Fruit fly (Drosophila melanogaster) whole organism, embryonic: ENCODE measurements around the gene Cyp4ac3.

Experiments used
- Antp ChIP-seq: fragments of 200-800 bp; sonication (Bioruptor generic); optimal IDR thresholded peaks from 3 replicates; lab custom pipeline; 2016; ENCODE audit warnings: missing biosample characterization, missing genetic modification characterization
- Atf-2 ChIP-seq: fragments of 200-800 bp; sonication (Bioruptor generic); optimal IDR thresholded peaks from 2 replicates; lab custom pipeline; 2016; ENCODE audit warnings: missing biosample characterization, missing genetic modification characterization
- Awh ChIP-seq: fragments of 200-800 bp; sonication (Bioruptor generic); IDR thresholded peaks from 2 replicates; pipeline ENCODE4, ENCODE4 v1.3.6; 2022; ENCODE audit warnings: missing biosample characterization, missing genetic modification characterization
- CG10321 ChIP-seq: fragments of 200-800 bp; sonication (Bioruptor generic); IDR thresholded peaks from 2 replicates; pipeline ENCODE4 v1.3.6; 2022; ENCODE audit warnings: missing biosample characterization, missing genetic modification characterization
- CG11085 ChIP-seq: fragments of 200-800 bp; sonication (Bioruptor generic); IDR thresholded peaks from 2 replicates; pipeline ENCODE4 v1.3.6; 2022; ENCODE audit warnings: missing biosample characterization, missing genetic modification characterization
- CG11560 ChIP-seq: fragments of 200-800 bp; sonication (Bioruptor generic); IDR thresholded peaks from 3 replicates; pipeline ENCODE4 v1.3.6; 2022; ENCODE audit warnings: missing biosample characterization, missing genetic modification characterization
- CG12769 ChIP-seq: fragments of 200-800 bp; sonication (Bioruptor generic); optimal IDR thresholded peaks from 2 replicates; lab custom pipeline; 2019; ENCODE audit warnings: missing biosample characterization, mild to moderate bottlenecking, missing genetic modification characterization, moderate library complexity
- CG12942 ChIP-seq: fragments of 200-800 bp; sonication (Bioruptor generic); optimal IDR thresholded peaks from 3 replicates; lab custom pipeline; 2016; ENCODE audit warnings: missing biosample characterization, missing genetic modification characterization
- CG13894 ChIP-seq: fragments of 200-800 bp; sonication (Bioruptor generic); optimal IDR thresholded peaks from 3 replicates; lab custom pipeline; 2018; ENCODE audit warnings: missing biosample characterization, mild to moderate bottlenecking, missing genetic modification characterization, moderate library complexity
- CG1647 ChIP-seq: fragments of 200-800 bp; sonication (Bioruptor generic); optimal IDR thresholded peaks from 3 replicates; lab custom pipeline; 2016; ENCODE audit warnings: missing biosample characterization, missing genetic modification characterization
- CG17568 ChIP-seq: fragments of 200-800 bp; sonication (Bioruptor generic); optimal IDR thresholded peaks from 2 replicates; lab custom pipeline; 2018; ENCODE audit warnings: missing biosample characterization, mild to moderate bottlenecking, missing genetic modification characterization, moderate library complexity
- CG17612 ChIP-seq: fragments of 200-800 bp; sonication (Bioruptor generic); IDR thresholded peaks from 2 replicates; pipeline ENCODE4 v1.3.6; 2022; ENCODE audit warnings: missing biosample characterization, missing genetic modification characterization
- CG18619 ChIP-seq: fragments of 200-800 bp; sonication (Bioruptor generic); optimal IDR thresholded peaks from 3 replicates; lab custom pipeline; 2017; ENCODE audit warnings: missing biosample characterization, mild to moderate bottlenecking, missing genetic modification characterization
- CG2199 ChIP-seq: fragments of 200-800 bp; sonication (Bioruptor generic); IDR thresholded peaks from 3 replicates; pipeline ENCODE4 v1.3.6; 2022; ENCODE audit warnings: missing biosample characterization, missing genetic modification characterization
- CG2678 ChIP-seq: fragments of 200-800 bp; sonication (Bioruptor generic); optimal IDR thresholded peaks from 3 replicates; lab custom pipeline; 2019; ENCODE audit warnings: missing biosample characterization, mild to moderate bottlenecking, missing genetic modification characterization, moderate library complexity
- CG4730 ChIP-seq: fragments of 200-800 bp; sonication (Bioruptor generic); IDR thresholded peaks from 2 replicates; pipeline ENCODE4 v1.3.6; 2022; ENCODE audit warnings: missing biosample characterization, missing genetic modification characterization
- CG5180 ChIP-seq: fragments of 200-800 bp; sonication (Bioruptor generic); optimal IDR thresholded peaks from 3 replicates; lab custom pipeline; 2017; ENCODE audit warnings: missing biosample characterization, missing genetic modification characterization, mild to moderate bottlenecking, moderate library complexity, missing genetic modification reagents
- CG6689 ChIP-seq: fragments of 200-800 bp; sonication (Bioruptor generic); IDR thresholded peaks from 2 replicates; pipeline ENCODE4 v1.3.6; 2022; ENCODE audit warnings: missing biosample characterization, missing genetic modification characterization
- CG7839 ChIP-seq: fragments of 200-800 bp; sonication (Bioruptor generic); optimal IDR thresholded peaks from 3 replicates; lab custom pipeline; 2018; ENCODE audit warnings: missing biosample characterization, mild to moderate bottlenecking, missing genetic modification characterization, moderate library complexity
- CG7928 ChIP-seq: fragments of 200-800 bp; sonication (Bioruptor generic); optimal IDR thresholded peaks from 2 replicates; lab custom pipeline; 2017; ENCODE audit warnings: missing biosample characterization, mild to moderate bottlenecking, missing genetic modification characterization
- CG8478 ChIP-seq: fragments of >200 bp; optimal IDR thresholded peaks from 2 replicates; lab custom pipeline; 2018
- Dad ChIP-seq: fragments of 200-800 bp; sonication (Bioruptor generic); optimal IDR thresholded peaks from 3 replicates; lab custom pipeline; 2016; ENCODE audit warnings: missing biosample characterization, missing genetic modification characterization
- Dp ChIP-seq: fragments of 200-800 bp; sonication (Bioruptor generic); optimal IDR thresholded peaks from 2 replicates; lab custom pipeline; 2018; ENCODE audit warnings: missing biosample characterization, mild to moderate bottlenecking, missing genetic modification characterization, moderate library complexity
- Drgx ChIP-seq: fragments of 200-800 bp; sonication (Bioruptor generic); IDR thresholded peaks from 2 replicates; pipeline ENCODE4 v1.3.6; 2022; ENCODE audit warnings: missing biosample characterization, missing genetic modification characterization
- GATAe ChIP-seq: fragments of 200-800 bp; sonication (Bioruptor generic); conservative IDR thresholded peaks from 2 replicates; pipeline ENCODE4 v1.3.6; 2022; ENCODE audit warnings: missing biosample characterization, missing genetic modification characterization
- HHEX ChIP-seq: fragments of 200-800 bp; sonication (Bioruptor generic); optimal IDR thresholded peaks from 3 replicates; lab custom pipeline; 2017; ENCODE audit warnings: missing biosample characterization, mild to moderate bottlenecking, missing genetic modification characterization, missing genetic modification reagents
- HLH3B ChIP-seq: fragments of 200-800 bp; sonication (Bioruptor generic); IDR thresholded peaks from 2 replicates; pipeline ENCODE4 v1.3.6; 2022; ENCODE audit warnings: missing biosample characterization, missing genetic modification characterization
- HLHmδ ChIP-seq: fragments of 200-800 bp; sonication (Bioruptor generic); optimal IDR thresholded peaks from 2 replicates; lab custom pipeline; 2018; ENCODE audit warnings: missing biosample characterization, mild to moderate bottlenecking, missing genetic modification characterization, moderate library complexity
- Hr39 ChIP-seq: fragments of >200 bp; optimal IDR thresholded peaks from 2 replicates; lab custom pipeline; 2017
- NK7.1 ChIP-seq: fragments of 200-800 bp; sonication (Bioruptor generic); optimal IDR thresholded peaks from 3 replicates; lab custom pipeline; 2016; ENCODE audit warnings: missing biosample characterization, missing genetic modification characterization
- Nf-YA ChIP-seq: fragments of 200-800 bp; sonication (Bioruptor generic); IDR thresholded peaks from 2 replicates; pipeline ENCODE4 v1.3.6; 2022; ENCODE audit warnings: missing biosample characterization, missing genetic modification characterization
- NfI ChIP-seq: fragments of 200-800 bp; sonication (Bioruptor generic); optimal IDR thresholded peaks from 3 replicates; lab custom pipeline; 2018; ENCODE audit warnings: missing biosample characterization, mild to moderate bottlenecking, missing genetic modification characterization, moderate library complexity
- Opbp ChIP-seq: fragments of 200-800 bp; sonication (Bioruptor generic); IDR thresholded peaks from 3 replicates; pipeline ENCODE4 v1.3.6; 2022; ENCODE audit warnings: missing biosample characterization, missing genetic modification characterization; ENCODE audit not compliant: partially characterized antibody
- Side ChIP-seq: fragments of 200-800 bp; sonication (Bioruptor generic); optimal IDR thresholded peaks from 2 replicates; lab custom pipeline; 2016; ENCODE audit warnings: missing biosample characterization, missing genetic modification characterization
- Stat92E ChIP-seq, 3 experiments: fragments of >200 bp in 2 of 3; fragments of 200-800 bp in 1 of 3; sonication (Bioruptor generic) in 1 of 3; optimal IDR thresholded peaks; 2 replicates each; lab custom pipeline; 2017 to 2019; ENCODE audit warnings: missing biosample characterization in 3 of 3, missing genetic modification characterization in 3 of 3, mild to moderate bottlenecking in 1 of 3, moderate library complexity in 1 of 3
- Xrp1 ChIP-seq: fragments of 200-800 bp; sonication (Bioruptor generic); IDR thresholded peaks from 2 replicates; pipeline ENCODE4 v1.3.6; 2022; ENCODE audit warnings: missing biosample characterization, missing genetic modification characterization
- bigmax ChIP-seq: fragments of 200-800 bp; sonication (Bioruptor generic); optimal IDR thresholded peaks from 2 replicates; lab custom pipeline; 2018; ENCODE audit warnings: missing biosample characterization, mild to moderate bottlenecking, missing genetic modification characterization
- chm ChIP-seq: fragments of 200-800 bp; sonication (Bioruptor generic); IDR thresholded peaks from 2 replicates; pipeline ENCODE4 v1.3.6; 2022; ENCODE audit warnings: missing biosample characterization, missing genetic modification characterization
- croc ChIP-seq: fragments of 200-800 bp; sonication (Bioruptor generic); conservative IDR thresholded peaks from 3 replicates; pipeline ENCODE4 v1.3.6; 2022; ENCODE audit warnings: missing biosample characterization, missing genetic modification characterization
- dan ChIP-seq: fragments of 200-800 bp; sonication (Bioruptor generic); IDR thresholded peaks from 2 replicates; pipeline ENCODE4 v1.3.6; 2022; ENCODE audit warnings: missing biosample characterization, missing genetic modification characterization
- dmrt99B ChIP-seq: fragments of 200-800 bp; sonication (Bioruptor generic); optimal IDR thresholded peaks from 2 replicates; lab custom pipeline; 2018; ENCODE audit warnings: missing biosample characterization, mild to moderate bottlenecking, missing genetic modification characterization, moderate library complexity
- dysf ChIP-seq: fragments of 200-800 bp; sonication (Bioruptor generic); IDR thresholded peaks from 3 replicates; pipeline ENCODE4 v1.3.6; 2022; ENCODE audit warnings: missing biosample characterization, missing genetic modification characterization
- insv ChIP-seq, 2 experiments: fragments of 200-800 bp; sonication (Bioruptor generic); optimal IDR thresholded peaks; 3 replicates each; lab custom pipeline; 2016 to 2018; ENCODE audit warnings: missing biosample characterization in 2 of 2, missing genetic modification characterization in 2 of 2
- kay ChIP-seq: fragments of 200-800 bp; sonication (Bioruptor generic); optimal IDR thresholded peaks from 2 replicates; lab custom pipeline; 2016; ENCODE audit warnings: missing biosample characterization, missing genetic modification characterization
- nmo ChIP-seq: fragments of 200-800 bp; sonication (Bioruptor generic); optimal IDR thresholded peaks from 2 replicates; lab custom pipeline; 2018; ENCODE audit warnings: missing biosample characterization, mild to moderate bottlenecking, missing genetic modification characterization, moderate library complexity
- row ChIP-seq: fragments of 200-800 bp; sonication (Bioruptor generic); IDR thresholded peaks from 3 replicates; pipeline ENCODE4 v1.3.6; 2022; ENCODE audit warnings: missing biosample characterization, missing genetic modification characterization
- shn ChIP-seq: fragments of 200-800 bp; sonication (Bioruptor generic); optimal IDR thresholded peaks from 3 replicates; lab custom pipeline; 2016; ENCODE audit warnings: missing biosample characterization, missing genetic modification characterization
- sr ChIP-seq: fragments of 200-800 bp; sonication (Bioruptor generic); IDR thresholded peaks from 3 replicates; pipeline ENCODE4 v1.3.6; 2022; ENCODE audit warnings: missing biosample characterization, missing genetic modification characterization
- toy ChIP-seq: fragments of 200-800 bp; sonication (Bioruptor generic); IDR thresholded peaks from 2 replicates; pipeline ENCODE4 v1.3.6; 2022; ENCODE audit warnings: missing biosample characterization, missing genetic modification characterization
- z ChIP-seq: fragments of 200-800 bp; sonication (Bioruptor generic); IDR thresholded peaks from 3 replicates; pipeline ENCODE4 v1.3.6; 2022; ENCODE audit warnings: missing biosample characterization, missing genetic modification characterization
- zf30C ChIP-seq: fragments of 200-800 bp; sonication (Bioruptor generic); optimal IDR thresholded peaks from 3 replicates; lab custom pipeline; 2018; ENCODE audit warnings: missing biosample characterization, mild to moderate bottlenecking, missing genetic modification characterization

The Cyp4ac3 gene

dm6 chr2L:5261223-5261984 is 6.9 kb upstream of the Cyp4ac3 start (continued):
- TF ChIP-seq toy (GFP tag; lab: Robert Waterston, UW): no peak
- no peak for TF ChIP-seq CG11560 (tag; lab: Robert Waterston, UW)
- TF ChIP-seq HHEX (GFP tag; lab: Kevin White, UChicago): no peak
- no peak for TF ChIP-seq insv (GFP tag; optimal IDR thresholded peaks at IDR 0.05; lab: Kevin White, UChicago)
- TF ChIP-seq Dad: no peak
- no peak for TF ChIP-seq CG11085 (GFP tag; lab: Robert Waterston, UW)
- TF ChIP-seq Drgx: peak; percentile 87
- TF ChIP-seq kay (GFP tag; lab: Kevin White, UChicago): no peak
- no peak for TF ChIP-seq HLH3B
- TF ChIP-seq CG18619: no peak
- TF ChIP-seq bigmax: no peak
- peak; percentile 0 for TF ChIP-seq Side (GFP tag; lab: Kevin White, UChicago)
- no peak for TF ChIP-seq CG4730 (GFP tag; lab: Robert Waterston, UW)
- TF ChIP-seq dan (GFP tag; lab: Robert Waterston, UW): no peak
- no peak for TF ChIP-seq Stat92E (GFP tag; optimal IDR thresholded peaks at IDR 0.05; lab: Kevin White, UChicago)
- no peak for TF ChIP-seq CG12942 (GFP tag; lab: Kevin White, UChicago)
- no peak for TF ChIP-seq NK7.1 (GFP tag; lab: Kevin White, UChicago)
- no peak for TF ChIP-seq CG7928 (GFP tag; lab: Kevin White, UChicago)
- TF ChIP-seq CG5180 (GFP tag; lab: Kevin White, UChicago): no peak
- no peak for TF ChIP-seq Opbp
- TF ChIP-seq dysf (GFP tag; lab: Robert Waterston, UW): no peak
- TF ChIP-seq sr: no peak
- peak; percentile 52 for TF ChIP-seq CG2678
- TF ChIP-seq row: peak; percentile 37; the same call in 2 of the 3 replicates
- peak; percentile 64; the same call in 1 of the 2 replicates for TF ChIP-seq Xrp1 (GFP tag; lab: Robert Waterston, UW)
- no peak for TF ChIP-seq CG13894 (tag; lab: Kevin White, UChicago)
- TF ChIP-seq nmo (GFP tag; lab: Kevin White, UChicago): peak; percentile 30
- TF ChIP-seq CG7839 (tag; lab: Kevin White, UChicago): peak; percentile 36
- TF ChIP-seq CG12769 (tag; lab: Kevin White, UChicago): peak; percentile 29
- peak; percentile 16 for TF ChIP-seq NfI (GFP tag; lab: Kevin White, UChicago)
- no peak for TF ChIP-seq dmrt99B
- TF ChIP-seq z (GFP tag; lab: Robert Waterston, UW): 0 out of 3 replicates have a peak, but pooled peaks have one; percentile 10
- no peak for TF ChIP-seq CG8478 (lab: Kevin White, UChicago)
- no peak for TF ChIP-seq CG1647
- 0 out of 3 replicates have a peak, but pooled peaks have one; percentile 23 for TF ChIP-seq CG2199 (GFP tag; lab: Robert Waterston, UW)
- no peak for TF ChIP-seq chm (GFP tag; lab: Robert Waterston, UW)
- TF ChIP-seq CG10321 (GFP tag; lab: Robert Waterston, UW): no peak
- TF ChIP-seq Nf-YA (GFP tag; lab: Robert Waterston, UW): no peak
- no peak for TF ChIP-seq GATAe (GFP tag; lab: Robert Waterston, UW)
- no peak for TF ChIP-seq CG17568 (GFP tag; lab: Kevin White, UChicago)
- no peak for TF ChIP-seq Hr39
- TF ChIP-seq HLHmδ (GFP tag; lab: Kevin White, UChicago): no peak
- no peak for TF ChIP-seq CG17612 (GFP tag; lab: Robert Waterston, UW)
- no peak for TF ChIP-seq croc (GFP tag; lab: Robert Waterston, UW)
- TF ChIP-seq shn (GFP tag; lab: Kevin White, UChicago): no peak
- no peak for TF ChIP-seq Atf-2
- TF ChIP-seq Awh (GFP tag; lab: Robert Waterston, UW): no peak
- TF ChIP-seq Dp (GFP tag; lab: Kevin White, UChicago): no peak
- TF ChIP-seq zf30C: no peak
- no peak; the same call in 1 of the 2 replicates for TF ChIP-seq CG6689 (GFP tag; lab: Robert Waterston, UW)
- TF ChIP-seq Antp: peak; percentile 16
